Worm (Caenorhabditis elegans) whole organism, L1 larva: Measurements from ENCODE around the gene Y69H2.15.

ENCODE experiments used
- C34B4.2 ChIP-seq: sonication (generic microtip); optimal IDR thresholded peaks from 2 replicates; lab custom pipeline; 2017; ENCODE audit warnings: mild to moderate bottlenecking, missing genetic modification characterization, missing compliant biosample characterization
- alr-1 ChIP-seq: fragments of 200-800 bp; sonication (Bioruptor generic); optimal IDR thresholded peaks from 2 replicates; lab custom pipeline; 2018; ENCODE audit warnings: borderline replicate concordance, mild to moderate bottlenecking, missing genetic modification characterization, missing compliant biosample characterization
- ceh-8 ChIP-seq: fragments of 200-800 bp; sonication (Bioruptor generic); optimal IDR thresholded peaks from 2 replicates; lab custom pipeline; 2018; ENCODE audit warnings: mild to moderate bottlenecking, missing genetic modification characterization, moderate library complexity, missing compliant biosample characterization
- ceh-82 ChIP-seq, 3 experiments: fragments of 150-350 bp in 1 of 3; sonication (generic microtip) in 2 of 3; optimal IDR thresholded peaks; 2 replicates each; lab custom pipeline; 2014 to 2017; ENCODE audit warnings: missing biosample characterization in 3 of 3, missing genetic modification characterization in 3 of 3
- ceh-90 ChIP-seq: sonication (generic microtip); optimal IDR thresholded peaks from 2 replicates; lab custom pipeline; 2016; ENCODE audit warnings: missing genetic modification characterization, missing compliant biosample characterization
- dsc-1 ChIP-seq: sonication (generic microtip); optimal IDR thresholded peaks from 2 replicates; lab custom pipeline; 2016; ENCODE audit warnings: mild to moderate bottlenecking, missing genetic modification characterization, missing compliant biosample characterization
- efl-1 ChIP-seq, 4 experiments: fragments of 150-350 bp; optimal IDR thresholded peaks in 3 of 4; peaks in 1 of 4; 1 replicate in 1 of 4; 2 replicates in 3 of 4; lab custom pipeline; 2014; ENCODE audit warnings: missing biosample characterization in 2 of 4, missing genetic modification characterization in 2 of 4, missing genetic modification reagents in 2 of 4
- efl-3 ChIP-seq: fragments of 200-800 bp; sonication (Bioruptor generic); optimal IDR thresholded peaks from 2 replicates; lab custom pipeline; 2018; ENCODE audit warnings: mild to moderate bottlenecking, missing genetic modification characterization, missing compliant biosample characterization
- egl-13 ChIP-seq: sonication (generic microtip); optimal IDR thresholded peaks from 2 replicates; lab custom pipeline; 2016; ENCODE audit warnings: missing genotype, missing genetic modification reagents, missing genetic modification characterization, missing compliant biosample characterization
- elt-2 ChIP-seq: sonication (generic microtip); optimal IDR thresholded peaks from 2 replicates; lab custom pipeline; 2016; ENCODE audit warnings: missing genetic modification characterization, mild to moderate bottlenecking, inconsistent platforms, missing compliant biosample characterization, missing genetic modification reagents
- isw-1 ChIP-seq: fragments of 200-800 bp; sonication (Bioruptor generic); IDR thresholded peaks from 2 replicates; pipeline ENCODE4 v1.3.6; 2022; ENCODE audit warnings: missing genetic modification characterization, missing compliant biosample characterization
- jun-1 ChIP-seq: fragments of 150-350 bp; optimal IDR thresholded peaks from 2 replicates; lab custom pipeline; 2014; ENCODE audit warnings: missing biosample characterization, missing genetic modification reagents, missing genetic modification characterization
- lin-13 ChIP-seq: fragments of 150-350 bp; optimal IDR thresholded peaks from 2 replicates; lab custom pipeline; 2014; ENCODE audit warnings: missing biosample characterization, missing genetic modification reagents, missing genetic modification characterization
- lin-15B ChIP-seq: fragments of 150-350 bp; sonication (generic microtip); optimal IDR thresholded peaks from 3 replicates; lab custom pipeline; 2014; ENCODE audit warnings: missing biosample characterization, missing genetic modification characterization
- lin-35 ChIP-seq, 2 experiments: fragments of 150-350 bp; optimal IDR thresholded peaks; 2 replicates each; lab custom pipeline; 2014; ENCODE audit warnings: missing biosample characterization in 2 of 2, missing genetic modification characterization in 2 of 2, missing genetic modification reagents in 2 of 2
- lir-3 ChIP-seq: sonication (generic microtip); optimal IDR thresholded peaks from 2 replicates; lab custom pipeline; 2016; ENCODE audit warnings: mild to moderate bottlenecking, missing genetic modification characterization, moderate library complexity, missing compliant biosample characterization; ENCODE audit not compliant: poor library complexity
- lsy-2 ChIP-seq, 2 experiments: fragments of 150-350 bp; optimal IDR thresholded peaks; 2 replicates each; lab custom pipeline; 2014; ENCODE audit warnings: missing biosample characterization in 2 of 2, missing genetic modification characterization in 2 of 2
- mab-9 ChIP-seq: fragments of 200-800 bp; sonication (Bioruptor generic); IDR thresholded peaks from 2 replicates; pipeline ENCODE4 v1.3.6; 2022; ENCODE audit warnings: missing genetic modification reagents, missing genetic modification characterization, missing compliant biosample characterization
- mdl-1 ChIP-seq, 2 experiments: fragments of 150-350 bp; optimal IDR thresholded peaks; 2 replicates each; lab custom pipeline; 2014 to 2017; ENCODE audit warnings: missing biosample characterization in 2 of 2, missing genetic modification characterization in 2 of 2, inconsistent platforms in 1 of 2
- nhr-12 ChIP-seq: sonication (generic microtip); optimal IDR thresholded peaks from 2 replicates; lab custom pipeline; 2017; ENCODE audit warnings: missing biosample characterization, missing genetic modification characterization
- nhr-19 ChIP-seq: fragments of 200-800 bp; sonication (Bioruptor generic); conservative IDR thresholded peaks from 2 replicates; pipeline ENCODE4 v1.3.6; 2022; ENCODE audit warnings: missing genetic modification characterization, missing compliant biosample characterization
- nhr-20 ChIP-seq: sonication (generic microtip); optimal IDR thresholded peaks from 2 replicates; lab custom pipeline; 2016; ENCODE audit warnings: mild to moderate bottlenecking, missing genetic modification characterization, missing compliant biosample characterization
- nhr-237 ChIP-seq: fragments of 150-350 bp; optimal IDR thresholded peaks from 2 replicates; lab custom pipeline; 2014; ENCODE audit warnings: missing biosample characterization, missing genetic modification characterization
- nhr-71 ChIP-seq: sonication (generic microtip); optimal IDR thresholded peaks from 2 replicates; lab custom pipeline; 2016; ENCODE audit warnings: mild to moderate bottlenecking, missing genetic modification characterization, moderate library complexity, missing compliant biosample characterization
- nhr-77 ChIP-seq: fragments of 150-350 bp; optimal IDR thresholded peaks from 2 replicates; lab custom pipeline; 2014; ENCODE audit warnings: missing biosample characterization, missing genetic modification characterization
- nhr-84 ChIP-seq: sonication (generic microtip); optimal IDR thresholded peaks from 2 replicates; lab custom pipeline; 2017; ENCODE audit warnings: missing biosample characterization, missing genetic modification characterization
- nhr-85 ChIP-seq: sonication (generic microtip); peaks from one replicate; lab custom pipeline; 2016; ENCODE audit warnings: missing genetic modification characterization, inconsistent platforms, missing compliant biosample characterization
- nhr-90 ChIP-seq: sonication (generic microtip); optimal IDR thresholded peaks from 2 replicates; lab custom pipeline; 2016; ENCODE audit warnings: mild to moderate bottlenecking, missing genetic modification characterization, missing compliant biosample characterization; ENCODE audit not compliant: poor library complexity
- pax-3 ChIP-seq: fragments of 200-800 bp; sonication (Bioruptor generic); optimal IDR thresholded peaks from 2 replicates; lab custom pipeline; 2018; ENCODE audit warnings: mild to moderate bottlenecking, missing genetic modification characterization, moderate library complexity, missing compliant biosample characterization
- snpc-4 ChIP-seq: fragments of 150-350 bp; optimal IDR thresholded peaks from 2 replicates; lab custom pipeline; 2014; ENCODE audit warnings: missing biosample characterization, missing genetic modification characterization
- sptf-1 ChIP-seq: fragments of 150-350 bp; optimal IDR thresholded peaks from 2 replicates; lab custom pipeline; 2014; ENCODE audit warnings: missing biosample characterization, missing genetic modification characterization
- swsn-7 ChIP-seq: sonication (generic microtip); optimal IDR thresholded peaks from 2 replicates; lab custom pipeline; 2016; ENCODE audit warnings: missing genetic modification characterization, missing compliant biosample characterization
- tbx-2 ChIP-seq: sonication (generic microtip); optimal IDR thresholded peaks from 2 replicates; lab custom pipeline; 2016; ENCODE audit warnings: missing genetic modification characterization, missing compliant biosample characterization
- tlp-1 ChIP-seq: fragments of 150-350 bp; optimal IDR thresholded peaks from 2 replicates; lab custom pipeline; 2014; ENCODE audit warnings: missing biosample characterization, missing genetic modification characterization
- unc-130 ChIP-seq: fragments of 150-350 bp; optimal IDR thresholded peaks from 2 replicates; lab custom pipeline; 2017; ENCODE audit warnings: missing biosample characterization, missing genetic modification characterization, inconsistent platforms
- unc-98 ChIP-seq: fragments of 200-800 bp; sonication (Bioruptor generic); IDR thresholded peaks from 2 replicates; pipeline ENCODE4 v1.3.6; 2022; ENCODE audit warnings: missing genetic modification characterization, missing compliant biosample characterization
- vab-15 ChIP-seq: sonication (generic microtip); optimal IDR thresholded peaks from 2 replicates; lab custom pipeline; 2017; ENCODE audit warnings: missing genotype, mild to moderate bottlenecking, missing genetic modification characterization, missing compliant biosample characterization
- xbp-1 ChIP-seq: sonication (generic microtip); optimal IDR thresholded peaks from 2 replicates; lab custom pipeline; 2016; ENCODE audit warnings: missing genetic modification characterization, missing compliant biosample characterization
- ztf-4 ChIP-seq: fragments of 150-350 bp; optimal IDR thresholded peaks from 2 replicates; lab custom pipeline; 2014; ENCODE audit warnings: missing biosample characterization, missing genetic modification characterization

Gene Y69H2.15

ce11 chrV:18581393-18582113 is 45.1 kb downstream of the Y69H2.15 start (continued):
- peak; percentile 76 for TF ChIP-seq unc-130 (tag; lab: Kevin White, UChicago)
- TF ChIP-seq C34B4.2 (tag; lab: Kevin White, UChicago) = no peak
- TF ChIP-seq lin-35 (GFP tag; optimal IDR thresholded peaks at IDR 0.05; lab: Kevin White, UChicago) = peak in 1 of 2 experiments; percentile 19
- no peak for TF ChIP-seq vab-15
- no peak for TF ChIP-seq nhr-85 (tag; lab: Kevin White, UChicago)
- TF ChIP-seq nhr-90 (tag; lab: Kevin White, UChicago) = no peak
- peak; percentile 49 for TF ChIP-seq tbx-2 (tag; lab: Kevin White, UChicago)

- TF ChIP-seq nhr-12 (tag; lab: Kevin White, UChicago) (no peak), ceh-90 (no peak), ceh-82 (tag; optimal IDR thresholded peaks at IDR 0.05; lab: Kevin White, UChicago) (no peak), mab-9 (GFP tag; lab: Robert Waterston, UW) (no peak), C34B4.2 (tag; lab: Kevin White, UChicago) (no peak), alr-1 (tag; lab: Kevin White, UChicago) (no peak), nhr-84 (tag; lab: Kevin White, UChicago) (no peak), dsc-1 (tag; lab: Kevin White, UChicago) (no peak), pax-3 (no peak), swsn-7 (tag; lab: Kevin White, UChicago) (no peak), isw-1 (GFP tag; lab: Robert Waterston, UW) (no peak), lsy-2 (tag; optimal IDR thresholded peaks at IDR 0.05; lab: Kevin White, UChicago) (no peak), snpc-4 (tag; lab: Kevin White, UChicago) (no peak), lin-15B (tag; lab: Kevin White, UChicago) (no peak)
- TF ChIP-seq, all 84 proteins: peak for 0
Measured at ce11 chrV:18579684-18580083, 47.0 kb downstream of the Y69H2.15 start, which contains the start of gene Y51A2D.13. Gene Y51A2D.13 (minus strand): TSS chrV:18579784.

ce11 chrV:18578306-18578705 is 48.4 kb downstream of the Y69H2.15 start:
- no peak for TF ChIP-seq unc-98 (GFP tag; lab: Robert Waterston, UW)
- TF ChIP-seq elt-2 (tag; lab: Kevin White, UChicago) = peak; percentile 83
- TF ChIP-seq ztf-4 (tag; lab: Kevin White, UChicago) = no peak
- TF ChIP-seq ceh-82 (tag; optimal IDR thresholded peaks at IDR 0.05; lab: Kevin White, UChicago) = no peak
- no peak for TF ChIP-seq lin-35 (GFP tag; optimal IDR thresholded peaks at IDR 0.05; lab: Kevin White, UChicago)
- no peak for TF ChIP-seq sptf-1 (tag; lab: Kevin White, UChicago)
- no peak for TF ChIP-seq nhr-77
- TF ChIP-seq nhr-20 (tag; lab: Kevin White, UChicago) = peak; percentile 19
- peak; percentile 35 for TF ChIP-seq snpc-4 (tag; lab: Kevin White, UChicago)
- TF ChIP-seq vab-15 = no peak

ce11 chrV:18577458-18578078 is 49.1 kb downstream of the Y69H2.15 start:
- TF ChIP-seq nhr-71 (tag; lab: Kevin White, UChicago) (peak; percentile 28), lir-3 (tag; lab: Kevin White, UChicago) (no peak), efl-3 (GFP tag; lab: Kevin White, UChicago) (no peak), nhr-237 (tag; lab: Kevin White, UChicago) (no peak), tlp-1 (tag; lab: Kevin White, UChicago) (peak; percentile 35), nhr-19 (peak; percentile 28), elt-2 (tag; lab: Kevin White, UChicago) (peak; percentile 97), nhr-20 (tag; lab: Kevin White, UChicago) (peak; percentile 19), egl-13 (tag; lab: Kevin White, UChicago) (no peak), nhr-90 (tag; lab: Kevin White, UChicago) (peak; percentile 44), snpc-4 (tag; lab: Kevin White, UChicago) (peak; percentile 3), isw-1 (GFP tag; lab: Robert Waterston, UW) (no peak), alr-1 (tag; lab: Kevin White, UChicago) (no peak), ceh-8 (GFP tag; lab: Kevin White, UChicago) (no peak), lin-35 (GFP tag; optimal IDR thresholded peaks at IDR 0.05; lab: Kevin White, UChicago) (peak in 1 of 2 experiments; percentile 61), nhr-84 (tag; lab: Kevin White, UChicago) (no peak), efl-1 (optimal IDR thresholded peaks at IDR 0.05; lab: Kevin White, UChicago) (no peak), efl-1 (GFP tag; optimal IDR thresholded peaks at IDR 0.05 in 1 of 2; lab: Kevin White, UChicago) (peak in 1 of 2 experiments; percentile 71), lin-13 (GFP tag; lab: Kevin White, UChicago) (no peak), jun-1 (tag; lab: Kevin White, UChicago) (no peak), xbp-1 (tag; lab: Kevin White, UChicago) (no peak), nhr-85 (tag; lab: Kevin White, UChicago) (no peak), mdl-1 (tag; optimal IDR thresholded peaks at IDR 0.05; lab: Kevin White, UChicago) (peak in 1 of 2 experiments; percentile 37)
